Fruit fly (Drosophila melanogaster) whole organism, embryonic: Measurements from ENCODE around the gene Arpc1.
A peak's percentile ranks its signal among the peaks of the same experiment; 100 is the strongest.

Experiments used
- ATbp ChIP-seq: fragments of 200-800 bp; sonication (Bioruptor generic); optimal IDR thresholded peaks from 2 replicates; lab custom pipeline; 2017; ENCODE audit warnings: missing biosample characterization, mild to moderate bottlenecking, missing genetic modification characterization, missing genetic modification reagents
- Atf6 ChIP-seq: fragments of 200-800 bp; sonication (Bioruptor generic); IDR thresholded peaks from 2 replicates; pipeline ENCODE4 v1.3.6; 2022; ENCODE audit warnings: missing biosample characterization, missing genetic modification characterization
- CG12659 ChIP-seq: fragments of 200-800 bp; sonication (Bioruptor generic); optimal IDR thresholded peaks from 3 replicates; lab custom pipeline; 2017; ENCODE audit warnings: mild to moderate bottlenecking, missing biosample characterization, missing genetic modification reagents, missing genetic modification characterization
- CG14710 ChIP-seq: fragments of 200-800 bp; sonication (Bioruptor generic); optimal IDR thresholded peaks from 3 replicates; lab custom pipeline; 2019; ENCODE audit warnings: missing biosample characterization, mild to moderate bottlenecking, missing genetic modification characterization, moderate library complexity
- CG17186 ChIP-seq: fragments of 200-800 bp; sonication (Bioruptor generic); optimal IDR thresholded peaks from 3 replicates; lab custom pipeline; 2017; ENCODE audit warnings: missing biosample characterization, missing genetic modification reagents, missing genetic modification characterization
- CG18619 ChIP-seq: fragments of 200-800 bp; sonication (Bioruptor generic); optimal IDR thresholded peaks from 3 replicates; lab custom pipeline; 2017; ENCODE audit warnings: missing biosample characterization, mild to moderate bottlenecking, missing genetic modification characterization
- CG2116 ChIP-seq: fragments of 200-800 bp; sonication (Bioruptor generic); optimal IDR thresholded peaks from 3 replicates; lab custom pipeline; 2018; ENCODE audit warnings: missing biosample characterization, mild to moderate bottlenecking, missing genetic modification characterization
- CG32767 ChIP-seq: fragments of 200-800 bp; sonication (Bioruptor generic); IDR thresholded peaks from 2 replicates; pipeline ENCODE4 v1.3.6; 2022; ENCODE audit warnings: missing biosample characterization, missing genetic modification characterization
- CG33213 ChIP-seq: fragments of 200-800 bp; sonication (Bioruptor generic); optimal IDR thresholded peaks from 3 replicates; lab custom pipeline; 2016; ENCODE audit warnings: missing biosample characterization, missing genetic modification characterization
- CG34224 ChIP-seq: fragments of 200-800 bp; sonication (Bioruptor generic); IDR thresholded peaks from 3 replicates; pipeline ENCODE4 v1.3.6; 2022; ENCODE audit warnings: missing biosample characterization, missing genetic modification characterization; ENCODE audit not compliant: partially characterized antibody
- CG34376 ChIP-seq: fragments of 200-800 bp; sonication (Bioruptor generic); optimal IDR thresholded peaks from 2 replicates; lab custom pipeline; 2018; ENCODE audit warnings: missing biosample characterization, mild to moderate bottlenecking, missing genetic modification characterization
- CG34422 ChIP-seq: fragments of 200-800 bp; sonication (Bioruptor generic); IDR thresholded peaks from 3 replicates; pipeline ENCODE4 v1.3.6; 2022; ENCODE audit warnings: missing biosample characterization, missing genetic modification characterization
- CG4617 ChIP-seq: fragments of 200-800 bp; sonication (Bioruptor generic); optimal IDR thresholded peaks from 3 replicates; lab custom pipeline; 2016; ENCODE audit warnings: missing biosample characterization, missing genetic modification characterization, borderline replicate concordance
- CG6791 ChIP-seq: fragments of 200-800 bp; sonication (Bioruptor generic); IDR thresholded peaks from 3 replicates; pipeline ENCODE4 v1.3.6; 2022; ENCODE audit warnings: missing biosample characterization, missing genetic modification characterization; ENCODE audit not compliant: partially characterized antibody
- CG7987 ChIP-seq: fragments of 200-800 bp; sonication (Bioruptor generic); optimal IDR thresholded peaks from 2 replicates; lab custom pipeline; 2018; ENCODE audit warnings: missing biosample characterization, mild to moderate bottlenecking, missing genetic modification characterization, moderate library complexity
- CG8281 ChIP-seq: fragments of 200-800 bp; sonication (Bioruptor generic); optimal IDR thresholded peaks from 2 replicates; lab custom pipeline; 2018; ENCODE audit warnings: missing biosample characterization, mild to moderate bottlenecking, missing genetic modification characterization, moderate library complexity
- CG9797 ChIP-seq: fragments of 200-800 bp; sonication (Bioruptor generic); optimal IDR thresholded peaks from 3 replicates; lab custom pipeline; 2018; ENCODE audit warnings: missing biosample characterization, mild to moderate bottlenecking, missing genetic modification characterization
- CG9932 ChIP-seq: fragments of 200-800 bp; sonication (Bioruptor generic); IDR thresholded peaks from 2 replicates; pipeline ENCODE4 v1.3.6; 2022; ENCODE audit warnings: missing biosample characterization, missing genetic modification characterization
- E2f1 ChIP-seq: fragments of 200-800 bp; sonication (Bioruptor generic); IDR thresholded peaks from 2 replicates; pipeline ENCODE4 v1.3.6; 2022; ENCODE audit warnings: missing biosample characterization, missing genetic modification characterization
- E2f2 ChIP-seq: fragments of 200-800 bp; sonication (Bioruptor generic); IDR thresholded peaks from 2 replicates; pipeline ENCODE4 v1.3.6; 2022; ENCODE audit warnings: missing biosample characterization, missing genetic modification characterization
- Fer1 ChIP-seq: fragments of 200-800 bp; sonication (Bioruptor generic); optimal IDR thresholded peaks from 2 replicates; lab custom pipeline; 2017; ENCODE audit warnings: missing biosample characterization, mild to moderate bottlenecking, missing genetic modification characterization
- Hr3 ChIP-seq: fragments of 200-800 bp; sonication (Bioruptor generic); optimal IDR thresholded peaks from 3 replicates; lab custom pipeline; 2016; ENCODE audit warnings: missing biosample characterization, missing genetic modification characterization
- Lhr ChIP-seq: fragments of 200-800 bp; sonication (Bioruptor generic); optimal IDR thresholded peaks from 3 replicates; lab custom pipeline; 2017; ENCODE audit warnings: mild to moderate bottlenecking, missing biosample characterization, missing genetic modification reagents, missing genetic modification characterization
- Med ChIP-seq: fragments of 200-800 bp; sonication (Bioruptor generic); peaks from one replicate; lab custom pipeline; 2016; ENCODE audit warnings: missing biosample characterization, missing genetic modification characterization, mild to moderate bottlenecking, inconsistent platforms, moderate library complexity
- Scr ChIP-seq: fragments of 200-800 bp; sonication (Bioruptor generic); IDR thresholded peaks from 2 replicates; pipeline ENCODE4 v1.3.6; 2022; ENCODE audit warnings: missing biosample characterization, missing genetic modification characterization; ENCODE audit not compliant: partially characterized antibody
- Stat92E ChIP-seq, 3 experiments: fragments of >200 bp in 2 of 3; fragments of 200-800 bp in 1 of 3; sonication (Bioruptor generic) in 1 of 3; optimal IDR thresholded peaks; 2 replicates each; lab custom pipeline; 2017 to 2019; ENCODE audit warnings: missing biosample characterization in 3 of 3, missing genetic modification characterization in 3 of 3, mild to moderate bottlenecking in 1 of 3, moderate library complexity in 1 of 3
- YL-1 ChIP-seq: fragments of 200-800 bp; sonication (Bioruptor generic); optimal IDR thresholded peaks from 3 replicates; lab custom pipeline; 2017; ENCODE audit warnings: missing biosample characterization, mild to moderate bottlenecking, missing genetic modification characterization
- ato ChIP-seq: fragments of 200-800 bp; sonication (Bioruptor generic); IDR thresholded peaks from 2 replicates; pipeline ENCODE4 v1.3.6; 2022; ENCODE audit warnings: missing biosample characterization, missing genetic modification characterization; ENCODE audit not compliant: partially characterized antibody
- bsh ChIP-seq, 2 experiments: fragments of 200-800 bp; sonication (Bioruptor generic); optimal IDR thresholded peaks; 2 replicates each; lab custom pipeline; 2017 to 2018; ENCODE audit warnings: mild to moderate bottlenecking in 2 of 2, missing biosample characterization in 2 of 2, missing genetic modification characterization in 2 of 2, moderate library complexity in 1 of 2
- chinmo ChIP-seq: fragments of 200-800 bp; sonication (Bioruptor generic); IDR thresholded peaks from 4 replicates; pipeline ENCODE4 v1.3.6; 2022; ENCODE audit warnings: missing biosample characterization, missing genetic modification characterization; ENCODE audit not compliant: partially characterized antibody
- croc ChIP-seq: fragments of 200-800 bp; sonication (Bioruptor generic); conservative IDR thresholded peaks from 3 replicates; pipeline ENCODE4 v1.3.6; 2022; ENCODE audit warnings: missing biosample characterization, missing genetic modification characterization
- dpn ChIP-seq, 2 experiments: fragments of 200-800 bp; sonication (Bioruptor generic); optimal IDR thresholded peaks; 3 replicates each; lab custom pipeline; 2016; ENCODE audit warnings: missing biosample characterization in 2 of 2, missing genetic modification characterization in 2 of 2
- fru ChIP-seq: fragments of >200 bp; optimal IDR thresholded peaks from 2 replicates; lab custom pipeline; 2017
- gcm2 ChIP-seq: fragments of 200-800 bp; sonication (Bioruptor generic); optimal IDR thresholded peaks from 2 replicates; lab custom pipeline; 2016; ENCODE audit warnings: missing biosample characterization, missing genetic modification characterization
- hbn ChIP-seq: fragments of 200-800 bp; sonication (Bioruptor generic); IDR thresholded peaks from 2 replicates; pipeline ENCODE4 v1.3.6; 2022; ENCODE audit warnings: missing biosample characterization, missing genetic modification characterization; ENCODE audit not compliant: partially characterized antibody
- jumu ChIP-seq: fragments of 200-800 bp; sonication (Bioruptor generic); optimal IDR thresholded peaks from 3 replicates; lab custom pipeline; 2016; ENCODE audit warnings: missing biosample characterization, missing genetic modification characterization
- knrl ChIP-seq: fragments of 200-800 bp; sonication (Bioruptor generic); IDR thresholded peaks from 3 replicates; pipeline ENCODE4 v1.3.6; 2022; ENCODE audit warnings: missing biosample characterization, missing genetic modification characterization; ENCODE audit not compliant: partially characterized antibody
- nerfin-2 ChIP-seq: fragments of 200-800 bp; sonication (Bioruptor generic); IDR thresholded peaks from 2 replicates; pipeline ENCODE4 v1.3.6; 2022; ENCODE audit warnings: missing biosample characterization, missing genetic modification characterization; ENCODE audit not compliant: partially characterized antibody
- pfk ChIP-seq: fragments of 200-800 bp; sonication (Bioruptor generic); optimal IDR thresholded peaks from 2 replicates; lab custom pipeline; 2018; ENCODE audit warnings: missing biosample characterization, mild to moderate bottlenecking, missing genetic modification characterization, moderate library complexity
- phol ChIP-seq: fragments of 200-800 bp; sonication (Bioruptor generic); optimal IDR thresholded peaks from 3 replicates; lab custom pipeline; 2018; ENCODE audit warnings: missing biosample characterization, mild to moderate bottlenecking, missing genetic modification characterization, moderate library complexity
- tna ChIP-seq: fragments of 200-800 bp; sonication (Bioruptor generic); IDR thresholded peaks from 2 replicates; pipeline ENCODE4 v1.3.6; 2022; ENCODE audit warnings: missing biosample characterization, missing genetic modification characterization; ENCODE audit not compliant: partially characterized antibody
- trem ChIP-seq: fragments of 200-800 bp; optimal IDR thresholded peaks from 3 replicates; lab custom pipeline; 2019; ENCODE audit warnings: missing biosample characterization, mild to moderate bottlenecking, missing genetic modification characterization, moderate library complexity
- unc-4 ChIP-seq: fragments of 200-800 bp; sonication (Bioruptor generic); IDR thresholded peaks from 2 replicates; pipeline ENCODE4 v1.3.6; 2022; ENCODE audit warnings: missing biosample characterization, missing genetic modification characterization; ENCODE audit not compliant: partially characterized antibody
- vnd ChIP-seq: fragments of 200-800 bp; sonication (Bioruptor generic); IDR thresholded peaks from 3 replicates; pipeline ENCODE4 v1.3.6; 2022; ENCODE audit warnings: missing biosample characterization, missing genetic modification characterization; ENCODE audit not compliant: partially characterized antibody

Arpc1 gene

dm6 chr2L:13813604-13814178 lies 15.8 kb downstream of the Arpc1 start, which contains the start of gene Sos (continued):
- peak; percentile 60 for TF ChIP-seq CG14710
- no peak for TF ChIP-seq Atf6 (GFP tag; lab: Robert Waterston, UW)
- TF ChIP-seq unc-4 = no peak
- TF ChIP-seq CG9932 (GFP tag; lab: Robert Waterston, UW) = no peak
- peak; percentile 46 for TF ChIP-seq phol (tag; lab: Kevin White, UChicago)

- TF ChIP-seq pfk (GFP tag; lab: Kevin White, UChicago) (peak; percentile 59), CG33213 (GFP tag; lab: Kevin White, UChicago) (no peak)
Measured at dm6 chr2L:13813156-13813555, 16.4 kb downstream of the Arpc1 start, which contains the start of gene CG16888. Gene CG16888, minus strand, starts transcription at chr2L:13813256.

- TF ChIP-seq Fer1 (peak; percentile 21), dpn (GFP tag; optimal IDR thresholded peaks at IDR 0.05; lab: Kevin White, UChicago) (no peak), CG17186 (GFP tag; lab: Kevin White, UChicago) (peak; percentile 26), CG8281 (tag; lab: Kevin White, UChicago) (no peak), trem (tag; lab: Kevin White, UChicago) (peak; percentile 36), tna (peak; percentile 36; the same call in 1 of the 2 replicates), CG34422 (peak; percentile 72; the same call in 1 of the 3 replicates), jumu (GFP tag; lab: Kevin White, UChicago) (no peak), E2f2 (GFP tag; lab: Robert Waterston, UW) (peak; percentile 41), hbn (GFP tag; lab: Robert Waterston, UW) (peak; percentile 61), fru (no peak), CG34224 (GFP tag; lab: Robert Waterston, UW) (peak; percentile 57), CG4617 (GFP tag; lab: Kevin White, UChicago) (peak; percentile 74), unc-4 (peak; percentile 62), E2f1 (GFP tag; lab: Robert Waterston, UW) (no peak), vnd (0 out of 3 replicates have a peak, but pooled peaks have one; percentile 10), ato (GFP tag; lab: Robert Waterston, UW) (peak; percentile 61; the same call in 1 of the 2 replicates), chinmo (0 out of 4 replicates have a peak, but pooled peaks have one; percentile 66), Lhr (GFP tag; lab: Kevin White, UChicago) (peak; percentile 14), Hr3 (GFP tag; lab: Kevin White, UChicago) (no peak), CG18619 (no peak), ATbp (GFP tag; lab: Kevin White, UChicago) (no peak), CG12659 (GFP tag; lab: Kevin White, UChicago) (peak; percentile 47), Scr (GFP tag; lab: Robert Waterston, UW) (peak; percentile 61), Med (GFP tag; lab: Kevin White, UChicago) (peak; percentile 67), CG7987 (GFP tag; lab: Kevin White, UChicago) (peak; percentile 6), CG34376 (GFP tag; lab: Kevin White, UChicago) (no peak), CG9797 (GFP tag; lab: Kevin White, UChicago) (peak; percentile 76), YL-1 (peak; percentile 55), CG2116 (GFP tag; lab: Kevin White, UChicago) (peak; percentile 59), bsh (GFP tag; optimal IDR thresholded peaks at IDR 0.05; lab: Kevin White, UChicago) (no peak), knrl (0 out of 3 replicates have a peak, but pooled peaks have one; percentile 15), Stat92E (GFP tag; optimal IDR thresholded peaks at IDR 0.05; lab: Kevin White, UChicago) (no peak), gcm2 (GFP tag; lab: Kevin White, UChicago) (no peak), CG32767 (GFP tag; lab: Robert Waterston, UW) (no peak), nerfin-2 (GFP tag; lab: Robert Waterston, UW) (peak; percentile 25; the same call in 1 of the 2 replicates), CG6791 (GFP tag; lab: Robert Waterston, UW) (peak; percentile 48; the same call in 2 of the 3 replicates), croc (GFP tag; lab: Robert Waterston, UW) (no peak)
Measured at dm6 chr2L:13811323-13811722, 18.2 kb downstream of the Arpc1 start, which contains the start of the genes Adat1 and CG16865. Gene Adat1, minus strand, starts transcription at chr2L:13811474. Gene CG16865, plus strand, starts transcription at chr2L:13811522.
